Worm (Caenorhabditis elegans) whole organism, L4 larva: ENCODE data around the gene C06E1.9.

Source experiments
- D1046.2 ChIP-seq: fragments of 200-800 bp; sonication (Bioruptor generic); IDR thresholded peaks from 2 replicates; pipeline ENCODE4 v1.3.6; 2022; ENCODE audit warnings: missing genetic modification characterization, missing compliant biosample characterization
- F44E2.7 ChIP-seq: fragments of 200-800 bp; sonication (Bioruptor generic); IDR thresholded peaks from 2 replicates; pipeline ENCODE4 v2.1.2; 2022; ENCODE audit warnings: missing genetic modification characterization, missing compliant biosample characterization
- T26A8.4 ChIP-seq: fragments of 200-800 bp; sonication (Bioruptor generic); IDR thresholded peaks from 2 replicates; pipeline ENCODE4 v1.3.6; 2022; ENCODE audit warnings: missing genetic modification characterization, missing compliant biosample characterization
- Y105C5A.15 ChIP-seq: fragments of 200-800 bp; sonication (Bioruptor generic); IDR thresholded peaks from 2 replicates; pipeline ENCODE4 v1.3.6; 2022; ENCODE audit warnings: missing genetic modification characterization, missing compliant biosample characterization
- Y5F2A.4 ChIP-seq: fragments of 200-800 bp; sonication (Bioruptor generic); optimal IDR thresholded peaks from 2 replicates; lab custom pipeline; 2018; ENCODE audit warnings: mild to moderate bottlenecking, missing genetic modification characterization, missing compliant biosample characterization
- ZK337.2 ChIP-seq: fragments of 200-800 bp; sonication (Bioruptor generic); IDR thresholded peaks from 2 replicates; pipeline ENCODE4 v1.3.6; 2022; ENCODE audit warnings: missing genetic modification reagents, missing genetic modification characterization, missing compliant biosample characterization
- aly-2 ChIP-seq: sonication (generic microtip); optimal IDR thresholded peaks from 2 replicates; lab custom pipeline; 2018; ENCODE audit warnings: missing biosample characterization, missing genetic modification characterization
- arid-1 ChIP-seq: fragments of 200-800 bp; sonication (Bioruptor generic); conservative IDR thresholded peaks from 2 replicates; pipeline ENCODE4 v1.3.6; 2022; ENCODE audit warnings: missing genetic modification reagents, missing genetic modification characterization, missing compliant biosample characterization
- ceh-44 ChIP-seq: fragments of 200-800 bp; sonication (Bioruptor generic); IDR thresholded peaks from 2 replicates; pipeline ENCODE4 v1.3.6; 2022; ENCODE audit warnings: missing genetic modification reagents, missing genetic modification characterization, missing compliant biosample characterization
- ceh-82 ChIP-seq: sonication (generic microtip); optimal IDR thresholded peaks from 2 replicates; lab custom pipeline; 2017; ENCODE audit warnings: missing biosample characterization, missing genetic modification characterization
- ctbp-1 ChIP-seq: fragments of 200-800 bp; sonication (Bioruptor generic); IDR thresholded peaks from 2 replicates; pipeline ENCODE4 v1.3.6; 2022; ENCODE audit warnings: missing genetic modification reagents, missing genetic modification characterization, missing compliant biosample characterization
- dmd-8 ChIP-seq: fragments of 200-800 bp; sonication (Bioruptor generic); IDR thresholded peaks from 2 replicates; pipeline ENCODE4 v1.3.6; 2022; ENCODE audit warnings: missing genetic modification characterization, missing compliant biosample characterization
- egl-43 ChIP-seq: fragments of 200-800 bp; sonication (Bioruptor generic); IDR thresholded peaks from 2 replicates; pipeline ENCODE4 v1.3.6; 2022; ENCODE audit warnings: missing genetic modification reagents, missing genetic modification characterization, missing compliant biosample characterization
- hlh-11 ChIP-seq: fragments of 200-800 bp; sonication (Bioruptor generic); optimal IDR thresholded peaks from 2 replicates; lab custom pipeline; 2018; ENCODE audit warnings: mild to moderate bottlenecking, missing genetic modification characterization, missing compliant biosample characterization
- hlh-30 ChIP-seq: sonication (generic microtip); optimal IDR thresholded peaks from 2 replicates; lab custom pipeline; 2017; ENCODE audit warnings: antibody characterized with exemption, mild to moderate bottlenecking, missing genetic modification characterization, missing compliant biosample characterization; ENCODE audit not compliant: insufficient read depth
- jun-1 ChIP-seq: fragments of 150-350 bp; optimal IDR thresholded peaks from 2 replicates; lab custom pipeline; 2014; ENCODE audit warnings: missing biosample characterization, missing genetic modification reagents, missing genetic modification characterization
- lin-15B ChIP-seq: fragments of 150-350 bp; sonication (generic microtip); optimal IDR thresholded peaks from 3 replicates; lab custom pipeline; 2014; ENCODE audit warnings: missing biosample characterization, missing genetic modification characterization
- lin-29 ChIP-seq: fragments of 200-800 bp; sonication (Bioruptor generic); IDR thresholded peaks from 2 replicates; pipeline ENCODE4 v1.3.6; 2022; ENCODE audit warnings: missing genetic modification reagents, missing genetic modification characterization, missing compliant biosample characterization
- lin-38 ChIP-seq: fragments of 200-800 bp; sonication (Bioruptor generic); IDR thresholded peaks from 2 replicates; pipeline ENCODE4 v1.3.6; 2022; ENCODE audit warnings: missing genetic modification reagents, missing genetic modification characterization, missing compliant biosample characterization
- lin-39 ChIP-seq: fragments of 150-350 bp; optimal IDR thresholded peaks from 2 replicates; lab custom pipeline; 2014; ENCODE audit warnings: missing biosample characterization, missing genetic modification reagents, missing genetic modification characterization
- madf-5 ChIP-seq, 2 experiments: fragments of 200-800 bp; sonication (Bioruptor generic); IDR thresholded peaks; 2 replicates each; pipeline ENCODE4 v1.3.6; 2022; ENCODE audit warnings: missing compliant biosample characterization in 2 of 2, missing genetic modification characterization in 2 of 2
- mdl-1 ChIP-seq, 2 experiments: fragments of 150-350 bp in 1 of 2; sonication (generic microtip) in 1 of 2; optimal IDR thresholded peaks; 2 replicates each; lab custom pipeline; 2014 to 2017; ENCODE audit warnings: missing biosample characterization in 2 of 2, missing genetic modification characterization in 2 of 2
- mep-1 ChIP-seq: fragments of 150-350 bp; sonication (generic microtip); optimal IDR thresholded peaks from 3 replicates; lab custom pipeline; 2014; ENCODE audit warnings: missing biosample characterization, missing genetic modification characterization
- mes-2 ChIP-seq: sonication (generic microtip); optimal IDR thresholded peaks from 2 replicates; lab custom pipeline; 2016; ENCODE audit warnings: missing genotype, mild to moderate bottlenecking, missing genetic modification characterization, missing compliant biosample characterization; ENCODE audit not compliant: poor library complexity, severe bottlenecking
- nhr-111 ChIP-seq: fragments of 200-800 bp; sonication (Bioruptor generic); optimal IDR thresholded peaks from 2 replicates; lab custom pipeline; 2018; ENCODE audit warnings: mild to moderate bottlenecking, missing genetic modification characterization, missing compliant biosample characterization
- nhr-76 ChIP-seq: fragments of 150-350 bp; optimal IDR thresholded peaks from 2 replicates; lab custom pipeline; 2014; ENCODE audit warnings: missing biosample characterization, missing genetic modification characterization
- nhr-77 ChIP-seq: fragments of 150-350 bp; optimal IDR thresholded peaks from 2 replicates; lab custom pipeline; 2014; ENCODE audit warnings: missing biosample characterization, missing genetic modification characterization
- rbr-2 ChIP-seq: sonication (generic microtip); optimal IDR thresholded peaks from 2 replicates; lab custom pipeline; 2016; ENCODE audit warnings: missing genotype, missing genetic modification characterization, missing compliant biosample characterization
- sdz-12 ChIP-seq: fragments of 200-800 bp; sonication (Bioruptor generic); optimal IDR thresholded peaks from 2 replicates; lab custom pipeline; 2018; ENCODE audit warnings: mild to moderate bottlenecking, missing genetic modification characterization, missing compliant biosample characterization
- set-16 ChIP-seq: fragments of 200-800 bp; sonication (Bioruptor generic); IDR thresholded peaks from 2 replicates; pipeline ENCODE4 v1.3.6; 2022; ENCODE audit warnings: missing genetic modification reagents, missing genetic modification characterization, missing compliant biosample characterization
- skn-1 ChIP-seq: fragments of 150-350 bp; optimal IDR thresholded peaks from 2 replicates; lab custom pipeline; 2014; ENCODE audit warnings: missing biosample characterization, missing genetic modification characterization
- snpc-1.2 ChIP-seq: fragments of 200-800 bp; sonication (Bioruptor generic); IDR thresholded peaks from 2 replicates; pipeline ENCODE4 v1.3.6; 2022; ENCODE audit warnings: missing genetic modification reagents, missing genetic modification characterization, missing compliant biosample characterization
- unc-39 ChIP-seq: sonication (generic microtip); optimal IDR thresholded peaks from 2 replicates; lab custom pipeline; 2017; ENCODE audit warnings: missing biosample characterization, missing genetic modification characterization
- unc-62 ChIP-seq, 3 experiments: fragments of 150-350 bp in 1 of 3; sonication (generic microtip); optimal IDR thresholded peaks in 2 of 3; peaks in 1 of 3; 1 replicate in 1 of 3; 2 replicates in 2 of 3; lab custom pipeline; 2014 to 2017; ENCODE audit warnings: missing biosample characterization in 3 of 3, missing genetic modification characterization in 3 of 3, missing genetic modification reagents in 3 of 3, missing genotype in 1 of 3
- zfp-2 ChIP-seq: sonication (generic microtip); optimal IDR thresholded peaks from 2 replicates; lab custom pipeline; 2016; ENCODE audit warnings: mild to moderate bottlenecking, missing genetic modification characterization, missing compliant biosample characterization
- ztf-7 ChIP-seq: fragments of 150-350 bp; optimal IDR thresholded peaks from 2 replicates; lab custom pipeline; 2014; ENCODE audit warnings: missing biosample characterization, missing genetic modification characterization

C06E1.9 gene

ce11 chrIII:8573301-8573700, 36.3 kb downstream of the C06E1.9 start:
- peak in 1 of 2 experiments; percentile 90 for TF ChIP-seq unc-62 (GFP tag; optimal IDR thresholded peaks at IDR 0.05 in 1 of 2; lab: Kevin White, UChicago)
- no peak for TF ChIP-seq unc-62 (tag; optimal IDR thresholded peaks at IDR 0.05; lab: Kevin White, UChicago)
- no peak for TF ChIP-seq unc-39 (tag; lab: Kevin White, UChicago)
- no peak for TF ChIP-seq madf-5 (GFP tag; IDR thresholded peaks at IDR 0.05; lab: Robert Waterston, UW)
- no peak for TF ChIP-seq lin-29 (GFP tag; lab: Robert Waterston, UW)
- no peak for TF ChIP-seq lin-38 (GFP tag; lab: Robert Waterston, UW)
- no peak for TF ChIP-seq aly-2 (tag; lab: Kevin White, UChicago)
- TF ChIP-seq egl-43 (GFP tag; lab: Robert Waterston, UW): no peak
- no peak for TF ChIP-seq nhr-111
- TF ChIP-seq, all 104 proteins: peak for 1

- TF ChIP-seq hlh-30 (tag; lab: Kevin White, UChicago) (no peak), ZK337.2 (GFP tag; lab: Robert Waterston, UW) (0 out of 2 replicates have a peak, but pooled peaks have one; percentile 18), mdl-1 (tag; optimal IDR thresholded peaks at IDR 0.05; lab: Kevin White, UChicago) (no peak), hlh-11 (tag; lab: Kevin White, UChicago) (peak; percentile 13), F44E2.7 (no peak), nhr-77 (tag; lab: Kevin White, UChicago) (no peak), ceh-82 (tag; lab: Kevin White, UChicago) (no peak), arid-1 (GFP tag; lab: Robert Waterston, UW) (no peak), dmd-8 (GFP tag; lab: Robert Waterston, UW) (no peak), snpc-1.2 (GFP tag; lab: Robert Waterston, UW) (no peak)
These were observed 37.7 kb downstream of the C06E1.9 start for ce11 chrIII:8571845-8572244.

ce11 chrIII:8570289-8570688, 39.3 kb downstream of the C06E1.9 start:
- TF ChIP-seq sdz-12 (GFP tag; lab: Kevin White, UChicago) (no peak), lin-39 (tag; lab: Kevin White, UChicago) (no peak), set-16 (GFP tag; lab: Robert Waterston, UW) (peak; percentile 83; the same call in 1 of the 2 replicates), zfp-2 (no peak), nhr-76 (no peak)

- TF ChIP-seq ceh-44: no peak
- TF ChIP-seq mes-2 (tag; lab: Kevin White, UChicago): no peak
- no peak for TF ChIP-seq mep-1 (tag; lab: Kevin White, UChicago)
- no peak for TF ChIP-seq aly-2 (tag; lab: Kevin White, UChicago)
- TF ChIP-seq Y5F2A.4 (GFP tag; lab: Kevin White, UChicago): no peak
- no peak for TF ChIP-seq lin-29 (GFP tag; lab: Robert Waterston, UW)
- no peak for TF ChIP-seq rbr-2 (tag; lab: Kevin White, UChicago)
- TF ChIP-seq ZK337.2 (GFP tag; lab: Robert Waterston, UW): no peak
- no peak for TF ChIP-seq skn-1
- TF ChIP-seq ztf-7 (tag; lab: Kevin White, UChicago): no peak
- no peak for TF ChIP-seq jun-1 (tag; lab: Kevin White, UChicago)
- no peak for TF ChIP-seq D1046.2 (GFP tag; lab: Robert Waterston, UW)
- TF ChIP-seq ctbp-1 (GFP tag; lab: Robert Waterston, UW): no peak
- TF ChIP-seq nhr-111: no peak
- no peak for TF ChIP-seq lin-15B (tag; lab: Kevin White, UChicago)
- no peak for TF ChIP-seq Y105C5A.15
- no peak for TF ChIP-seq ceh-82 (tag; lab: Kevin White, UChicago)
- TF ChIP-seq madf-5 (GFP tag; IDR thresholded peaks at IDR 0.05; lab: Robert Waterston, UW): no peak
- TF ChIP-seq T26A8.4 (GFP tag; lab: Robert Waterston, UW): no peak
These were observed 45.2 kb downstream of the C06E1.9 start for ce11 chrIII:8564372-8564771.
